Fruit fly (Drosophila melanogaster): ENCODE data around the gene Vta1.
A peak's percentile ranks its signal among the peaks of the same experiment; 100 is the strongest.

Gene Vta1

dm6 chr3L:1602833-1603128, 49.9 kb downstream of the Vta1 start, which contains the start of the genes CG18170 and CG33791:
TSS of gene CG18170 (plus strand) at chr3L:1602954.
TSS of gene CG33791 (plus strand) at chr3L:1602954.
- TF ChIP-seq CG32264 (GFP tag; optimal IDR thresholded peaks at IDR 0.05) (no peak), dl (GFP tag; optimal IDR thresholded peaks at IDR 0.05; ENCODE audit: insufficient read depth in 1 of 2, partially characterized antibody in 2 of 2) (no peak), tai (GFP tag; optimal IDR thresholded peaks at IDR 0.05) (no peak), fru (GFP tag; optimal IDR thresholded peaks at IDR 0.05) (no peak), brk (GFP tag; optimal IDR thresholded peaks at IDR 0.05) (no peak), OdsH (GFP tag; optimal IDR thresholded peaks at IDR 0.05) (no peak), CrebA (GFP tag; optimal IDR thresholded peaks at IDR 0.05; ENCODE audit: borderline replicate concordance) (no peak), CG9705 (GFP tag; optimal IDR thresholded peaks at IDR 0.05) (no peak), Myc (optimal IDR thresholded peaks at IDR 0.05) (no peak), pan (optimal IDR thresholded peaks at IDR 0.05) (no peak)

- TF ChIP-seq Hnf4 (GFP tag; optimal IDR thresholded peaks at IDR 0.05), result no peak
- TF ChIP-seq Rel (GFP tag; optimal IDR thresholded peaks at IDR 0.05), result no peak
- peak; percentile 1 for TF ChIP-seq Rel (tag; optimal IDR thresholded peaks at IDR 0.05)
- TF ChIP-seq sv (GFP tag; optimal IDR thresholded peaks at IDR 0.05), result no peak
- TF ChIP-seq h (GFP tag; optimal IDR thresholded peaks at IDR 0.05), result peak; percentile 22
- peak in 1 of 2 experiments; percentile 11 for TF ChIP-seq foxo (GFP tag; optimal IDR thresholded peaks at IDR 0.05)
- no peak for TF ChIP-seq brk (GFP tag; optimal IDR thresholded peaks at IDR 0.05)
- no peak for TF ChIP-seq sage (GFP tag; optimal IDR thresholded peaks at IDR 0.05)
- no peak for TF ChIP-seq dsf (GFP tag; optimal IDR thresholded peaks at IDR 0.05; ENCODE audit: borderline replicate concordance)
Measured at dm6 chr3L:1602064-1602832, 50.5 kb downstream of the Vta1 start, which contains the start of gene CG12104. TSS of gene CG12104 (minus strand) at chr3L:1602674.

Measured in whole organism, wandering third instar larva.